Fruit fly (Drosophila melanogaster) whole organism, embryonic: ENCODE data around the gene akirin.
A peak's percentile ranks its signal among the peaks of the same experiment; 100 is the strongest.

Source experiments
- B-H2 ChIP-seq: fragments of 200-800 bp; sonication (Bioruptor generic); optimal IDR thresholded peaks from 2 replicates; lab custom pipeline; 2018; ENCODE audit warnings: missing biosample characterization, mild to moderate bottlenecking, missing genetic modification characterization
- CG12155 ChIP-seq: fragments of 200-800 bp; sonication (Bioruptor generic); optimal IDR thresholded peaks from 3 replicates; lab custom pipeline; 2016; ENCODE audit warnings: missing biosample characterization, missing genetic modification characterization
- CG14050 ChIP-seq: fragments of 200-800 bp; sonication (Bioruptor generic); IDR thresholded peaks from 3 replicates; pipeline ENCODE4 v1.3.6; 2022; ENCODE audit warnings: missing biosample characterization, missing genetic modification characterization
- CG14667 ChIP-seq: fragments of 200-800 bp; sonication (Bioruptor generic); IDR thresholded peaks from 2 replicates; pipeline ENCODE4 v1.3.6; 2022; ENCODE audit warnings: missing biosample characterization, missing genetic modification characterization
- CG2712 ChIP-seq: fragments of 200-800 bp; optimal IDR thresholded peaks from 3 replicates; lab custom pipeline; 2019; ENCODE audit warnings: missing biosample characterization, mild to moderate bottlenecking, missing genetic modification characterization, moderate library complexity
- CG30403 ChIP-seq: fragments of 200-800 bp; sonication (Bioruptor generic); optimal IDR thresholded peaks from 3 replicates; lab custom pipeline; 2016; ENCODE audit warnings: missing biosample characterization, missing genetic modification characterization
- CG3726 ChIP-seq: fragments of 200-800 bp; sonication (Bioruptor generic); IDR thresholded peaks from 3 replicates; pipeline ENCODE4, ENCODE4 v1.3.6; 2022; ENCODE audit warnings: missing biosample characterization, missing genetic modification characterization
- CG3847 ChIP-seq: fragments of 200-800 bp; sonication (Bioruptor generic); IDR thresholded peaks from 2 replicates; pipeline ENCODE4 v1.3.6; 2022; ENCODE audit warnings: missing biosample characterization, missing genetic modification characterization
- CG4617 ChIP-seq: fragments of 200-800 bp; sonication (Bioruptor generic); optimal IDR thresholded peaks from 3 replicates; lab custom pipeline; 2016; ENCODE audit warnings: missing biosample characterization, missing genetic modification characterization, borderline replicate concordance
- CG5245 ChIP-seq: fragments of 200-800 bp; sonication (Bioruptor generic); optimal IDR thresholded peaks from 3 replicates; lab custom pipeline; 2016; ENCODE audit warnings: missing biosample characterization, missing genetic modification characterization
- CG6254 ChIP-seq: fragments of 200-800 bp; sonication (Bioruptor generic); optimal IDR thresholded peaks from 3 replicates; lab custom pipeline; 2017; ENCODE audit warnings: mild to moderate bottlenecking, missing biosample characterization, missing genetic modification reagents, missing genetic modification characterization
- CG6683 ChIP-seq: fragments of 200-800 bp; sonication (Bioruptor generic); optimal IDR thresholded peaks from 2 replicates; lab custom pipeline; 2017; ENCODE audit warnings: missing biosample characterization, mild to moderate bottlenecking, missing genetic modification characterization, missing genetic modification reagents
- CG7963 ChIP-seq: fragments of 200-800 bp; sonication (Bioruptor generic); IDR thresholded peaks from 3 replicates; pipeline ENCODE4 v1.3.6; 2022; ENCODE audit warnings: missing biosample characterization, missing genetic modification characterization; ENCODE audit not compliant: partially characterized antibody
- CG8388 ChIP-seq: fragments of 200-800 bp; sonication (Bioruptor generic); optimal IDR thresholded peaks from 2 replicates; lab custom pipeline; 2019; ENCODE audit warnings: missing biosample characterization, mild to moderate bottlenecking, missing genetic modification characterization, moderate library complexity
- CG8924 ChIP-seq: fragments of 200-800 bp; optimal IDR thresholded peaks from 3 replicates; lab custom pipeline; 2019; ENCODE audit warnings: missing biosample characterization, mild to moderate bottlenecking, missing genetic modification characterization, moderate library complexity
- CG9609 ChIP-seq: fragments of 200-800 bp; sonication (Bioruptor generic); optimal IDR thresholded peaks from 3 replicates; lab custom pipeline; 2016; ENCODE audit warnings: missing biosample characterization, missing genetic modification characterization
- Doc2 ChIP-seq: fragments of 200-800 bp; sonication (Bioruptor generic); IDR thresholded peaks from 2 replicates; pipeline ENCODE4 v1.3.6; 2022; ENCODE audit warnings: missing biosample characterization, missing genetic modification characterization
- ERR ChIP-seq: fragments of 200-800 bp; sonication (Bioruptor generic); optimal IDR thresholded peaks from 2 replicates; lab custom pipeline; 2016; ENCODE audit warnings: missing biosample characterization, missing genetic modification characterization
- Eip74EF ChIP-seq, 2 experiments: fragments of 200-800 bp in 1 of 2; fragments of >200 bp in 1 of 2; sonication (Bioruptor generic) in 1 of 2; optimal IDR thresholded peaks; 2 replicates each; lab custom pipeline; 2017 to 2019; ENCODE audit warnings: missing biosample characterization in 2 of 2, missing genetic modification characterization in 2 of 2, mild to moderate bottlenecking in 1 of 2, moderate library complexity in 1 of 2
- GATAe ChIP-seq: fragments of 200-800 bp; sonication (Bioruptor generic); conservative IDR thresholded peaks from 2 replicates; pipeline ENCODE4 v1.3.6; 2022; ENCODE audit warnings: missing biosample characterization, missing genetic modification characterization
- H15 ChIP-seq: fragments of 200-800 bp; sonication (Bioruptor generic); IDR thresholded peaks from 3 replicates; pipeline ENCODE4 v1.3.6; 2022; ENCODE audit warnings: missing biosample characterization, missing genetic modification characterization
- Hr39 ChIP-seq: fragments of >200 bp; optimal IDR thresholded peaks from 2 replicates; lab custom pipeline; 2017
- Mad ChIP-seq: fragments of 200-800 bp; sonication (Bioruptor generic); optimal IDR thresholded peaks from 2 replicates; lab custom pipeline; 2016; ENCODE audit warnings: missing biosample characterization, missing genetic modification characterization
- Neu2 ChIP-seq: fragments of 200-800 bp; sonication (Bioruptor generic); optimal IDR thresholded peaks from 3 replicates; lab custom pipeline; 2016; ENCODE audit warnings: missing biosample characterization, missing genetic modification characterization, borderline replicate concordance
- NfI ChIP-seq: fragments of 200-800 bp; sonication (Bioruptor generic); optimal IDR thresholded peaks from 3 replicates; lab custom pipeline; 2018; ENCODE audit warnings: missing biosample characterization, mild to moderate bottlenecking, missing genetic modification characterization, moderate library complexity
- Poxn ChIP-seq: fragments of 200-800 bp; sonication (Bioruptor generic); IDR thresholded peaks from 2 replicates; pipeline ENCODE4 v1.3.6; 2022; ENCODE audit warnings: missing biosample characterization, missing genetic modification characterization
- Six4 ChIP-seq: fragments of 200-800 bp; sonication (Bioruptor generic); optimal IDR thresholded peaks from 2 replicates; lab custom pipeline; 2016; ENCODE audit warnings: missing biosample characterization, missing genetic modification characterization
- Taf1 ChIP-seq: fragments of 200-800 bp; sonication (Bioruptor generic); IDR thresholded peaks from 2 replicates; pipeline ENCODE4 v1.3.6; 2022; ENCODE audit warnings: missing biosample characterization, missing genetic modification characterization
- Tbp ChIP-seq: fragments of >200 bp; optimal IDR thresholded peaks from 2 replicates; lab custom pipeline; 2018; ENCODE audit warnings: missing biosample characterization, missing genetic modification characterization
- Xrp1 ChIP-seq: fragments of 200-800 bp; sonication (Bioruptor generic); IDR thresholded peaks from 2 replicates; pipeline ENCODE4 v1.3.6; 2022; ENCODE audit warnings: missing biosample characterization, missing genetic modification characterization
- bcd ChIP-seq: fragments of 200-800 bp; sonication (Bioruptor generic); optimal IDR thresholded peaks from 2 replicates; lab custom pipeline; 2017; ENCODE audit warnings: missing biosample characterization, mild to moderate bottlenecking, missing genetic modification characterization
- crc ChIP-seq: fragments of 200-800 bp; sonication (Bioruptor generic); optimal IDR thresholded peaks from 2 replicates; lab custom pipeline; 2016; ENCODE audit warnings: missing biosample characterization, missing genetic modification characterization
- dm ChIP-seq: fragments of 200-800 bp; sonication (Bioruptor generic); optimal IDR thresholded peaks from 3 replicates; lab custom pipeline; 2016; ENCODE audit warnings: missing biosample characterization, missing genetic modification characterization
- eve ChIP-seq, 2 experiments: fragments of >200 bp; optimal IDR thresholded peaks; 2 replicates each; lab custom pipeline; 2017; ENCODE audit warnings: missing biosample characterization in 2 of 2, missing genetic modification characterization in 2 of 2
- ewg ChIP-seq: fragments of 200-800 bp; sonication (Bioruptor generic); optimal IDR thresholded peaks from 3 replicates; lab custom pipeline; 2017; ENCODE audit warnings: mild to moderate bottlenecking, missing biosample characterization, missing genetic modification reagents, missing genetic modification characterization
- fu2 ChIP-seq: fragments of 200-800 bp; sonication (Bioruptor generic); optimal IDR thresholded peaks from 2 replicates; lab custom pipeline; 2016; ENCODE audit warnings: missing biosample characterization, missing genetic modification characterization
- gsb ChIP-seq: fragments of 200-800 bp; sonication (Bioruptor generic); IDR thresholded peaks from 2 replicates; pipeline ENCODE4 v1.3.6; 2022; ENCODE audit warnings: missing biosample characterization, missing genetic modification characterization
- jigr1 ChIP-seq: fragments of 200-800 bp; sonication (Bioruptor generic); IDR thresholded peaks from 3 replicates; pipeline ENCODE4 v1.3.6; 2022; ENCODE audit warnings: missing biosample characterization, missing genetic modification characterization
- kah ChIP-seq: fragments of 200-800 bp; sonication (Bioruptor generic); optimal IDR thresholded peaks from 2 replicates; lab custom pipeline; 2018; ENCODE audit warnings: missing biosample characterization, mild to moderate bottlenecking, missing genetic modification characterization
- lbe ChIP-seq: fragments of 200-800 bp; sonication (Bioruptor generic); optimal IDR thresholded peaks from 2 replicates; lab custom pipeline; 2016; ENCODE audit warnings: missing biosample characterization, mild to moderate bottlenecking, missing genetic modification characterization
- lmd ChIP-seq: fragments of 200-800 bp; sonication (Bioruptor generic); IDR thresholded peaks from 2 replicates; pipeline ENCODE4 v1.3.6; 2022; ENCODE audit warnings: missing biosample characterization, missing genetic modification characterization
- nerfin-1 ChIP-seq: fragments of 200-800 bp; sonication (Bioruptor generic); optimal IDR thresholded peaks from 3 replicates; lab custom pipeline; 2019; ENCODE audit warnings: missing biosample characterization, mild to moderate bottlenecking, missing genetic modification characterization, moderate library complexity
- nmo ChIP-seq: fragments of 200-800 bp; sonication (Bioruptor generic); optimal IDR thresholded peaks from 2 replicates; lab custom pipeline; 2018; ENCODE audit warnings: missing biosample characterization, mild to moderate bottlenecking, missing genetic modification characterization, moderate library complexity
- oc ChIP-seq: fragments of 200-800 bp; sonication (Bioruptor generic); optimal IDR thresholded peaks from 2 replicates; lab custom pipeline; 2018; ENCODE audit warnings: missing biosample characterization, mild to moderate bottlenecking, missing genetic modification characterization, moderate library complexity
- prd ChIP-seq, 3 experiments: fragments of >200 bp in 2 of 3; fragments of 200-800 bp in 1 of 3; sonication (Bioruptor generic) in 1 of 3; optimal IDR thresholded peaks in 2 of 3; IDR thresholded peaks in 1 of 3; 2 replicates in 2 of 3; 3 replicates in 1 of 3; pipeline versions ENCODE4 v1.3.6 to Lab custom; 2017 to 2022; ENCODE audit warnings: missing biosample characterization in 1 of 3, missing genetic modification characterization in 1 of 3
- rib ChIP-seq: fragments of 200-800 bp; sonication (Bioruptor generic); IDR thresholded peaks from 2 replicates; pipeline ENCODE4 v1.3.6; 2022; ENCODE audit warnings: missing biosample characterization, missing genetic modification characterization
- sr ChIP-seq: fragments of 200-800 bp; sonication (Bioruptor generic); IDR thresholded peaks from 3 replicates; pipeline ENCODE4 v1.3.6; 2022; ENCODE audit warnings: missing biosample characterization, missing genetic modification characterization
- stwl ChIP-seq: fragments of 200-800 bp; sonication (Bioruptor generic); optimal IDR thresholded peaks from 3 replicates; lab custom pipeline; 2018; ENCODE audit warnings: missing biosample characterization, mild to moderate bottlenecking, missing genetic modification characterization, moderate library complexity
- wdn ChIP-seq: fragments of 200-800 bp; sonication (Bioruptor generic); IDR thresholded peaks from 2 replicates; pipeline ENCODE4 v1.3.6; 2022; ENCODE audit warnings: missing biosample characterization, missing genetic modification characterization

akirin gene

dm6 chr3L:7367798-7368678 is 1.6 kb upstream of the akirin start (continued):
- TF ChIP-seq Xrp1 (peak; percentile 47; the same call in 1 of the 2 replicates), Taf1 (GFP tag; lab: Robert Waterston, UW) (no peak), CG8924 (tag; lab: Kevin White, UChicago) (peak; percentile 42), NfI (GFP tag; lab: Kevin White, UChicago) (peak; percentile 21), Poxn (GFP tag; lab: Robert Waterston, UW) (no peak), Neu2 (no peak), crc (no peak), lbe (peak; percentile 30), nmo (GFP tag; lab: Kevin White, UChicago) (peak; percentile 24), CG3847 (GFP tag; lab: Robert Waterston, UW) (no peak), CG2712 (peak; percentile 96), eve (GFP tag; optimal IDR thresholded peaks at IDR 0.05; lab: Kevin White, UChicago) (no peak), CG12155 (GFP tag; lab: Kevin White, UChicago) (no peak), CG14667 (GFP tag; lab: Robert Waterston, UW) (no peak), lmd (GFP tag; lab: Robert Waterston, UW) (no peak), sr (peak; percentile 94; the same call in 2 of the 3 replicates), CG3726 (no peak), gsb (GFP tag; lab: Robert Waterston, UW) (no peak), rib (GFP tag; lab: Robert Waterston, UW) (peak; percentile 67), Doc2 (no peak), Mad (GFP tag; lab: Kevin White, UChicago) (no peak), CG7963 (GFP tag; lab: Robert Waterston, UW) (no peak), B-H2 (no peak), nerfin-1 (tag; lab: Kevin White, UChicago) (peak; percentile 31), prd (optimal IDR thresholded peaks at IDR 0.05; lab: Kevin White, UChicago) (no peak), prd (GFP tag; IDR thresholded peaks at IDR 0.05; lab: Robert Waterston, UW) (no peak), Hr39 (lab: Kevin White, UChicago) (no peak), CG6683 (no peak), Eip74EF (GFP tag; optimal IDR thresholded peaks at IDR 0.05; lab: Kevin White, UChicago) (no peak), ewg (GFP tag; lab: Kevin White, UChicago) (no peak), bcd (GFP tag; lab: Kevin White, UChicago) (peak; percentile 27), kah (GFP tag; lab: Kevin White, UChicago) (peak; percentile 98), CG6254 (peak; percentile 18), Six4 (peak; percentile 1), jigr1 (GFP tag; lab: Robert Waterston, UW) (no peak), CG5245 (no peak), stwl (tag; lab: Kevin White, UChicago) (no peak), oc (tag; lab: Kevin White, UChicago) (no peak), wdn (GFP tag; lab: Robert Waterston, UW) (no peak), CG4617 (GFP tag; lab: Kevin White, UChicago) (no peak), dm (GFP tag; lab: Kevin White, UChicago) (no peak), ERR (GFP tag; lab: Kevin White, UChicago) (no peak), CG30403 (GFP tag; lab: Kevin White, UChicago) (peak; percentile 32), CG9609 (GFP tag; lab: Kevin White, UChicago) (no peak), fu2 (no peak), CG14050 (GFP tag; lab: Robert Waterston, UW) (peak; percentile 53; the same call in 2 of the 3 replicates), Tbp (GFP tag; lab: Kevin White, UChicago) (no peak), CG8388 (GFP tag; lab: Kevin White, UChicago) (no peak), H15 (GFP tag; lab: Robert Waterston, UW) (no peak), GATAe (GFP tag; lab: Robert Waterston, UW) (0 out of 2 replicates have a peak, but pooled peaks have one; percentile 31)
